Fruit fly (Drosophila melanogaster): ENCODE results near the gene CG1233.
A peak's percentile ranks its signal among the peaks of the same experiment; 100 is the strongest.

Gene CG1233

DNA sequence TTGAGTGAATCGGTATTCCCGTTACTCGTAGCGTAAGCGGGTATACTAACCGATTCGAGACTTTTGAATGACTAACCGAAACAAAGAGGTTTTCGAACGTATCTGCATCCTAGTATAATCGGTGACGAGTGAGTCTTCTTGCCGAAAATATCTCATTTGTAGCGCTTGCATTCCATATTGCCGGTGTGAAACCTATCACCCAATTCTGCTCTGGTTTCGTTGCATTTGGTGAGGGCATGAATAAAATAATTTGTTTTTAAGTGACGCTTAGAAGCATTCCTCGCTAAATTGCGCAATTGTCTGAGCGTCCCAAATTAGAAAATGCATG, 41.3 kb upstream of the CG1233 start:
- TF ChIP-seq cic (GFP tag; optimal IDR thresholded peaks at IDR 0.05) (no peak), Mnt (GFP tag; optimal IDR thresholded peaks at IDR 0.05) (no peak), kay (GFP tag; ENCODE audit: borderline replicate concordance) (no peak), CG7045 (GFP tag; optimal IDR thresholded peaks at IDR 0.05) (no peak), ovo (GFP tag; optimal IDR thresholded peaks at IDR 0.05) (no peak), CG12768 (GFP tag; optimal IDR thresholded peaks at IDR 0.05) (no peak)

DNA sequence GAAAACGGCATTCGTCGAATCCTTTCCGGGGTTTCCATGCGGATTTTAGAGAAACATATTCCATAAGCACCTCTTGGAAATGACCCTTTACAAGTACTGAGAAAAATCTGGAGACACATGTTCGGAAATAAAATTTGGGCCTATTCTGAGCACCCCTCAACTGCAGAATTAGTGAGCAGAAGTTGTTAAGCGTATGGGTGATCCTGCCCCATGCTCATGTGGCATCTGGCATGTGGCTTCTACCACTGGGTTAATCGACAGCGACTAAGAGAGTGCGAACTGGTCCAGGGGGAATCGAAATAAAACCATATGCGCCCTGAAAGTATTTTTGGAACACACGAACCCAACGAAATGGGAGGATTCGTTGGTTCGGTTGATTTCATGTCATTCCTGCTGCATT, 40.5 kb upstream of the CG1233 start:
- TF ChIP-seq bab1 (GFP tag; optimal IDR thresholded peaks at IDR 0.05) (no peak), toe (GFP tag; optimal IDR thresholded peaks at IDR 0.05) (no peak), ovo (GFP tag; optimal IDR thresholded peaks at IDR 0.05) (no peak), CG7101 (tag; optimal IDR thresholded peaks at IDR 0.05) (no peak), Hr96 (GFP tag; optimal IDR thresholded peaks at IDR 0.05) (no peak), CG14711 (tag; optimal IDR thresholded peaks at IDR 0.05) (no peak), CG12768 (GFP tag; optimal IDR thresholded peaks at IDR 0.05) (no peak), Crg-1 (GFP tag; optimal IDR thresholded peaks at IDR 0.05) (no peak), CG7045 (GFP tag; optimal IDR thresholded peaks at IDR 0.05) (no peak), cic (GFP tag; optimal IDR thresholded peaks at IDR 0.05) (no peak), pad (GFP tag; optimal IDR thresholded peaks at IDR 0.05) (no peak), Mnt (GFP tag; optimal IDR thresholded peaks at IDR 0.05) (no peak), cnc (optimal IDR thresholded peaks at IDR 0.05) (no peak), Clk (GFP tag; optimal IDR thresholded peaks at IDR 0.05) (no peak), CG11617 (GFP tag; optimal IDR thresholded peaks at IDR 0.05) (no peak), kay (GFP tag; ENCODE audit: borderline replicate concordance) (no peak), CG1620 (GFP tag; optimal IDR thresholded peaks at IDR 0.05) (no peak), tj (GFP tag; optimal IDR thresholded peaks at IDR 0.05) (no peak)

DNA sequence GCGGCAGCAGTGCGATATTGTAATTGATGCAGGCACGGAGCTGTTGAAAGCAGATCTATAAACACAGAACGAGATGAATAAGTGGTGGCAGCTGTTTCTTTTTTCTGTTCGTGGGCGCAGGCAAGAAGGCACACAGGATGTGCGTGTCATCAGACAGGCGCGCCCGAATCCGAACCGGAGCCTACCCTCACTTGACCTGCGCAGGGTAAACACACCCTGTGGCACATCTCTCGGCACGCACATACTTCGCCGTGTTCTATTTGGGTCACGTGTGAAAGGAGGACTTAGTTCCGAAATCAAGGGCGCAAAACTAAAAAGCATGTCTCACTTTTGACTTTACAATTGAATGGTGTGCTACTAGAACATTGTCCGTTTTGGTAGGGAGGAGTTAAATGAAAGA, 39.8 kb upstream of the CG1233 start:
- TF ChIP-seq CG5204 (GFP tag; optimal IDR thresholded peaks at IDR 0.05), result no peak

DNA sequence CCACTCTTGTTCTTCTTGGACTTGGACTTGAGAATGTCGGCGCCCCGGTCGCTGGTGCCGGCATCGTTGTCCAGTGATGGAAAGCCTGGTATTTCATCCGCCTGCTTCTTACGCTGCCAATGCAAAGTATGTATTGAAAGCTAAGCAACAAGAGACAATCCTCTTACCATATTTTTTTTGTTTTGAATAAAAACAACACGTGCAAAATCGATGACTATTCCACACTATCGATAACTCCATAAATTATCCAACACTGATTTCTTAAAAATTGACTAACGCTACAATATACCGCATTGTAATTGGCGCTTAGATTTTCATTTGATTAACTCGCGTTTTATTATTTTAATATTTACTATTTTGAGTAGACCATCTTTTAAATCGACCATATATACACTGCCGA, 36.8 kb upstream of the CG1233 start, which contains the start of gene CG32344:
Gene CG32344 (minus strand): TSS at position 235 of the 400 bp plus-strand sequence.
- TF ChIP-seq CG7101 (tag; optimal IDR thresholded peaks at IDR 0.05), result peak; percentile 9
- TF ChIP-seq Mnt (GFP tag; optimal IDR thresholded peaks at IDR 0.05), result peak; percentile 98
- TF ChIP-seq tj (GFP tag; optimal IDR thresholded peaks at IDR 0.05), result no peak
- no peak for TF ChIP-seq Clk (GFP tag; optimal IDR thresholded peaks at IDR 0.05)
- TF ChIP-seq CG1620 (GFP tag; optimal IDR thresholded peaks at IDR 0.05), result peak; percentile 17
- peak; percentile 23 for TF ChIP-seq bab1 (GFP tag; optimal IDR thresholded peaks at IDR 0.05)
- TF ChIP-seq CG14711 (tag; optimal IDR thresholded peaks at IDR 0.05), result peak; percentile 12
- no peak for TF ChIP-seq CG11617 (GFP tag; optimal IDR thresholded peaks at IDR 0.05)
- peak; percentile 13 for TF ChIP-seq pad (GFP tag; optimal IDR thresholded peaks at IDR 0.05)

DNA sequence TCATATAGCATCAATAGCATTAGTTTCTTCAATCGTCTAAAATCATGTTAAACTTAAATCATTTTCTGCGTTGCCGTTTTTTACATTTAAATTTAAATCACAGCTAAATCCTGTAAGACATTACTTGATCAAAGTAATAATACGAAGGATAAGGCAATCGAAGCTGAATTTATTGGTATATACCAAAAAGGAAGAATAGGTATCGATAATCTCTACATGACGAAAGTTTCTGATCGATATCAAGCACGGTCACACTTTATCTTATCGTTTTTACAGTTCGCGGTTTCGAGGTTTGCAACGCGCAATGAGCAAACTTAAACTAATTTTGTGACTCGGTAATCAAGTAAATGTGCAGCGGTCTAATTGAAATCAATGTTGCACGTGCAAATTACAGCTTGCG, 33.4 kb upstream of the CG1233 start, which contains the start of the genes Atac3 and Ptpmeg:
Gene Atac3 (minus strand): TSS at position 160 of the 400 bp plus-strand sequence.
Gene Ptpmeg (plus strand): TSS at position 265 of the 400 bp plus-strand sequence.
- TF ChIP-seq bab1 (GFP tag; optimal IDR thresholded peaks at IDR 0.05) (peak; percentile 1), CG5204 (GFP tag; optimal IDR thresholded peaks at IDR 0.05) (no peak), Hr96 (GFP tag; optimal IDR thresholded peaks at IDR 0.05) (no peak), CG1620 (GFP tag; optimal IDR thresholded peaks at IDR 0.05) (no peak), cic (GFP tag; optimal IDR thresholded peaks at IDR 0.05) (no peak), pad (GFP tag; optimal IDR thresholded peaks at IDR 0.05) (peak; percentile 7), CG7101 (tag; optimal IDR thresholded peaks at IDR 0.05) (peak; percentile 24)

DNA sequence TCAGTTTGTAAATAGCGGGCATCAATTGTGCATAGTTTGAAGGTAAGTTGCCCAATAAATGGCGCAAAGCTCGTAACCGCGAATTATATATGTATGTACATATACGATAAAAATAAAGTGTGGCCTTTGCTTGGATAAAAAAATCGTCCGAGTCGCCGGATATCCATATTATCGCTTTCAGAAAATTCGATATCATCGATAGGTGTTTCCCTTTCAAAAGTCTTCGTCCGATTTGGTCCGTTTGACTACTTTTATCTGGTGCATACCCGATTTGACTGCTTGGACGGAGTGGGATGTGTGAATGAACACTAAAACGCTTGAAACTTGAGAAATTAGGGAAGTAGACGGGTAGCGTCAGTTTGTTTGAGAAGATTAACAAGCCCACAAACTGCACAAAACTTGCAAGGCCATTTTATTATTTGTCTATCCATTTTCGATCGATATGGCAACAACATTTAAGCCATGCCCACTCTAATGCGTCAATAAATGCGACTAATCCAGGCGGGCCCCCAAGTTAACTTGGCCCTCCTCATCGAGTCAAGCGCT, 32.0 kb upstream of the CG1233 start:
- TF ChIP-seq tj (GFP tag; optimal IDR thresholded peaks at IDR 0.05) (no peak), ovo (GFP tag; optimal IDR thresholded peaks at IDR 0.05) (no peak), Mnt (GFP tag; optimal IDR thresholded peaks at IDR 0.05) (no peak), CG14711 (tag; optimal IDR thresholded peaks at IDR 0.05) (no peak), CG33017 (tag; optimal IDR thresholded peaks at IDR 0.05) (no peak), bab1 (GFP tag; optimal IDR thresholded peaks at IDR 0.05) (no peak), toe (GFP tag; optimal IDR thresholded peaks at IDR 0.05) (no peak), cic (GFP tag; optimal IDR thresholded peaks at IDR 0.05) (no peak), Hr96 (GFP tag; optimal IDR thresholded peaks at IDR 0.05) (no peak), pad (GFP tag; optimal IDR thresholded peaks at IDR 0.05) (no peak), Crg-1 (GFP tag; optimal IDR thresholded peaks at IDR 0.05) (no peak), cnc (optimal IDR thresholded peaks at IDR 0.05) (no peak), CG7045 (GFP tag; optimal IDR thresholded peaks at IDR 0.05) (no peak), CG12768 (GFP tag; optimal IDR thresholded peaks at IDR 0.05) (no peak), CG11617 (GFP tag; optimal IDR thresholded peaks at IDR 0.05) (no peak), CG1620 (GFP tag; optimal IDR thresholded peaks at IDR 0.05) (no peak), Clk (GFP tag; optimal IDR thresholded peaks at IDR 0.05) (no peak), kay (GFP tag; ENCODE audit: borderline replicate concordance) (no peak), CG5204 (GFP tag; optimal IDR thresholded peaks at IDR 0.05) (no peak), CG7101 (tag; optimal IDR thresholded peaks at IDR 0.05) (no peak)
